Fruit fly (Drosophila melanogaster): ENCODE measurements around the gene Srg1.

Srg1 gene

dm6 chr3R:24864719-24865400 lies at the start of gene Srg1, which contains the start of gene Elal:
Srg1 (minus strand) TSS chr3R:24864732.
Elal (plus strand) TSS chr3R:24865350.
- TF ChIP-seq Sox15 (GFP tag; optimal IDR thresholded peaks at IDR 0.05) = no peak
- TF ChIP-seq OdsH (GFP tag; optimal IDR thresholded peaks at IDR 0.05) = no peak
- peak; percentile 65 for TF ChIP-seq svp (GFP tag)
- TF ChIP-seq CG8632 (GFP tag; optimal IDR thresholded peaks at IDR 0.05) = no peak
- TF ChIP-seq CG6792 (GFP tag; optimal IDR thresholded peaks at IDR 0.05) = no peak
- peak; percentile 18 for TF ChIP-seq Ets96B (tag; optimal IDR thresholded peaks at IDR 0.05)
- TF ChIP-seq Met (GFP tag; optimal IDR thresholded peaks at IDR 0.05) = no peak
- TF ChIP-seq Sox102F (GFP tag; optimal IDR thresholded peaks at IDR 0.05) = no peak
- TF ChIP-seq CG3919 (GFP tag; optimal IDR thresholded peaks at IDR 0.05) = no peak
- no peak for TF ChIP-seq fkh (GFP tag; optimal IDR thresholded peaks at IDR 0.05)
- TF ChIP-seq CG8119 (GFP tag; IDR thresholded peaks at IDR 0.05) = no peak
- no peak for TF ChIP-seq cyc (GFP tag; optimal IDR thresholded peaks at IDR 0.05)
- TF ChIP-seq Eip78C (GFP tag) = peak; percentile 57
- 0 out of 3 replicates have a peak, but pooled peaks have one; percentile 29 for TF ChIP-seq eg (GFP tag; IDR thresholded peaks at IDR 0.05)
- TF ChIP-seq CG15336 (GFP tag; IDR thresholded peaks at IDR 0.05) = peak; percentile 12; the same call in 1 of the 2 replicates
- TF ChIP-seq CG10669 (GFP tag; optimal IDR thresholded peaks at IDR 0.05) = no peak

dm6 chr3R:24910097-24910496 lies 45.6 kb upstream of the Srg1 start:
- TF ChIP-seq achi (GFP tag; optimal IDR thresholded peaks at IDR 0.05) (peak; percentile 50), pdm3 (GFP tag; optimal IDR thresholded peaks at IDR 0.05) (peak; percentile 52), CG1621 (tag; optimal IDR thresholded peaks at IDR 0.05) (no peak), CG6276 (GFP tag; optimal IDR thresholded peaks at IDR 0.05) (peak; percentile 73), OdsH (GFP tag; optimal IDR thresholded peaks at IDR 0.05) (peak; percentile 60), CG6854 (GFP tag; optimal IDR thresholded peaks at IDR 0.05) (no peak), Eip93F (GFP tag; optimal IDR thresholded peaks at IDR 0.05) (no peak), fd85E (GFP tag; optimal IDR thresholded peaks at IDR 0.05) (no peak), spab (GFP tag; optimal IDR thresholded peaks at IDR 0.05) (no peak), Eip78C (GFP tag) (peak; percentile 85), CG11294 (GFP tag; IDR thresholded peaks at IDR 0.05) (peak; percentile 60), Sox15 (GFP tag; optimal IDR thresholded peaks at IDR 0.05) (no peak), CG8632 (GFP tag; optimal IDR thresholded peaks at IDR 0.05) (peak; percentile 2), CG3032 (tag; optimal IDR thresholded peaks at IDR 0.05) (no peak), CG11902 (GFP tag; optimal IDR thresholded peaks at IDR 0.05) (peak; percentile 21), Hr38 (GFP tag; optimal IDR thresholded peaks at IDR 0.05) (no peak), CG9139 (GFP tag; optimal IDR thresholded peaks at IDR 0.05) (no peak), Smox (GFP tag; optimal IDR thresholded peaks at IDR 0.05) (no peak), Met (GFP tag; optimal IDR thresholded peaks at IDR 0.05) (no peak), CG31627 (GFP tag; optimal IDR thresholded peaks at IDR 0.05) (no peak), Sox102F (GFP tag; optimal IDR thresholded peaks at IDR 0.05) (no peak), vri (GFP tag; optimal IDR thresholded peaks at IDR 0.05) (no peak), CG10669 (GFP tag; optimal IDR thresholded peaks at IDR 0.05) (peak; percentile 24), CG8119 (GFP tag; IDR thresholded peaks at IDR 0.05) (peak; percentile 86), CG6163 (GFP tag; IDR thresholded peaks at IDR 0.05) (peak; percentile 77), CG15336 (GFP tag; IDR thresholded peaks at IDR 0.05) (peak; percentile 84), eg (GFP tag; IDR thresholded peaks at IDR 0.05) (peak; percentile 92), lz (GFP tag; optimal IDR thresholded peaks at IDR 0.05) (no peak), CG6792 (GFP tag; optimal IDR thresholded peaks at IDR 0.05) (peak; percentile 12), CG32006 (GFP tag; optimal IDR thresholded peaks at IDR 0.05) (peak; percentile 79), CG8319 (GFP tag; optimal IDR thresholded peaks at IDR 0.05) (no peak), CG10631 (GFP tag; optimal IDR thresholded peaks at IDR 0.05) (peak; percentile 45), CG34406 (GFP tag; optimal IDR thresholded peaks at IDR 0.05) (peak; percentile 28), Blimp-1 (GFP tag; optimal IDR thresholded peaks at IDR 0.05) (no peak), acj6 (GFP tag; optimal IDR thresholded peaks at IDR 0.05) (peak; percentile 39), CG3919 (GFP tag; optimal IDR thresholded peaks at IDR 0.05) (peak; percentile 56), ss (GFP tag; optimal IDR thresholded peaks at IDR 0.05) (no peak), Ets21C (GFP tag; optimal IDR thresholded peaks at IDR 0.05) (no peak), CG11762 (GFP tag; optimal IDR thresholded peaks at IDR 0.05; ENCODE audit: insufficient read depth) (peak; percentile 43), CG16779 (tag; optimal IDR thresholded peaks at IDR 0.05) (no peak), CG7368 (GFP tag; optimal IDR thresholded peaks at IDR 0.05) (peak; percentile 4), topi (GFP tag; optimal IDR thresholded peaks at IDR 0.05) (no peak), dsx (GFP tag; optimal IDR thresholded peaks at IDR 0.05; ENCODE audit: poor library complexity, severe bottlenecking) (no peak)
